Worm (Caenorhabditis elegans): ENCODE results near the gene F54D5.9.

Gene F54D5.9

DNA sequence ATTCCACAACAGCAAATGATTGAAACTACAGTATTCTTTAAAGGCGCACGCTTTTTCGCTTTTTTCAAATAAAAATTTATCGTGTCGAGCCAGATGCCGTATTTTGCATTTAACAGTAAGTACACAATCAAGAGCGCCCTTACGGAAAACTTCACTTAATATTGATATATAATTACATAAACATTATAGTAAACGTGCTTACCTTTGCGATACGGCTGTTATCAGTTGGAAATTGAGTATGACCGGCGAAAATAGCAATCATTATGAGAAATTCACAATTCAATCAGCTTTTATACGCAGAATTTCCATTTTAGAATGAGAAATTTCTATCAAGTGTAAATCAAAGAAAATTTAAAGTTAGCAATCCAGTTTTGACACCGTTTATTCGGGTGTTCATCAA, 44.4 kb downstream of the F54D5.9 start, which contains the start of gene B0334.20:
TSS of gene B0334.20 (minus strand) at position 262 of the 400 bp plus-strand sequence.
- TF ChIP-seq repo-1 (tag; optimal IDR thresholded peaks at IDR 0.05) (no peak), efl-1 (GFP tag; optimal IDR thresholded peaks at IDR 0.05) (no peak), lsl-1 (GFP tag; optimal IDR thresholded peaks at IDR 0.05) (peak; percentile 5), nfya-2 (GFP tag; IDR thresholded peaks at IDR 0.05) (no peak), egl-18 (GFP tag; IDR thresholded peaks at IDR 0.05) (no peak), hmg-20 (GFP tag; IDR thresholded peaks at IDR 0.05) (no peak), nhr-80 (tag; optimal IDR thresholded peaks at IDR 0.05) (peak; percentile 9), Y79H2A.3 (GFP tag; conservative IDR thresholded peaks at IDR 0.05) (no peak), attf-5 (GFP tag; optimal IDR thresholded peaks at IDR 0.05) (no peak)

DNA sequence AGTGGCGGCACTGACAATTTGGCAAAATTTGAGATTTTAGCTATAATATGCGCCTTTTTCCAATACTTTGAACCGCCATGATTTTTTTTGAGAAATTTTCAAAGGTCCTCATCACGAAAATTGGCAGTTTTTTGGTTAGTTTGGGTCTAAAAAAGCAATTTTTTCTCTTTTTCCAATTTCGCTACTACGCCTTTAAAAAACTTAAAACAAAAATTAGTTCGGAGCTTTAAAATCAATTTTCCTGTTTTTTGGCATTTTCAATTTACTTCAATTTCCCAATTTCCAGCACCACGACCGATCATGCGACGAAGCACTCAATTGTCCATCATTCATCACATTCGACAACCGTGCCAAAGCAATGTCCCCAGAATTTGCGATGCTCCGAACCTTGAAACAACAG, 47.3 kb downstream of the F54D5.9 start, which contains the start of gene B0334.5:
TSS of gene B0334.5 (plus strand) at position 301 of the 400 bp plus-strand sequence.
- TF ChIP-seq mes-4 (tag; optimal IDR thresholded peaks at IDR 0.05) (no peak), ceh-40 (GFP tag; IDR thresholded peaks at IDR 0.05) (no peak), F57A8.1 (GFP tag; optimal IDR thresholded peaks at IDR 0.05) (no peak), F23B12.7 (tag; optimal IDR thresholded peaks at IDR 0.05; ENCODE audit: insufficient read depth) (no peak), unc-130 (GFP tag; optimal IDR thresholded peaks at IDR 0.05) (no peak)

DNA sequence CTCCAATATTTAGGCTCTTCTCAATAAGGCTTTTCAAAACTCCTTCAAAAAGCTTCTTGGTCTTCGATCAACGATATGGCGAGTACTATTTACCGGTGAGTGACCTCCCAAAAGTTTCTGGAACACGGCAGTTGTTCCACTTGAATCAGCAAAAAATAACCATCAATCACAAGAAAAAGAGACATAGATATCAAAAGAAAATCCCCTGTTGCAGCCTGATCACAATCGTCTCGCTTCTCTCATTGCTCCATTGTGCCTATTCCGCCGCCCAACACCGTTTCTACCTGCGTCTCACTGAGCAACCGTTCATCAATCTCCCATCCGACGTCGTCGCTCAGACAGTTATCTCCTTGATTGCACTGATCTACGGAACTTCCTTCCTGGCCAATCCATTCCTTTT, 47.9 kb downstream of the F54D5.9 start, which contains the start of gene emc-5:
TSS of gene emc-5 (plus strand) at position 14 of the 400 bp plus-strand sequence.
- TF ChIP-seq akir-1 (GFP tag; optimal IDR thresholded peaks at IDR 0.05): no peak
- TF ChIP-seq aptf-3 (GFP tag; IDR thresholded peaks at IDR 0.05): no peak
- peak; percentile 22; the same call in 1 of the 2 replicates for TF ChIP-seq hmg-1.2 (GFP tag; IDR thresholded peaks at IDR 0.05)
- TF ChIP-seq repo-1 (tag; optimal IDR thresholded peaks at IDR 0.05): peak; percentile 9
- TF ChIP-seq somi-1 (GFP tag; optimal IDR thresholded peaks at IDR 0.05): peak; percentile 10
- TF ChIP-seq mcd-1 (GFP tag; IDR thresholded peaks at IDR 0.05): no peak
- peak; percentile 36; the same call in 1 of the 2 replicates for TF ChIP-seq madf-6 (GFP tag; IDR thresholded peaks at IDR 0.05)
- 0 out of 2 replicates have a peak, but pooled peaks have one; percentile 5 for TF ChIP-seq dox-1 (GFP tag; IDR thresholded peaks at IDR 0.05)

ce11 chrII:11495806-11496205, 48.8 kb downstream of the F54D5.9 start:
- no peak for TF ChIP-seq B0019.2 (GFP tag; conservative IDR thresholded peaks at IDR 0.05)
- TF ChIP-seq unc-130 (GFP tag; optimal IDR thresholded peaks at IDR 0.05): no peak
- no peak for TF ChIP-seq nhr-120 (GFP tag; IDR thresholded peaks at IDR 0.05)
- no peak for TF ChIP-seq nhr-179 (tag; optimal IDR thresholded peaks at IDR 0.05)
- no peak for TF ChIP-seq athp-1 (tag; optimal IDR thresholded peaks at IDR 0.05)
- TF ChIP-seq T07F8.4 (tag; optimal IDR thresholded peaks at IDR 0.05): no peak
- TF ChIP-seq let-526 (GFP tag; IDR thresholded peaks at IDR 0.05): no peak
- no peak for TF ChIP-seq ceh-100 (GFP tag; IDR thresholded peaks at IDR 0.05)
- no peak for TF ChIP-seq ceh-27 (GFP tag; optimal IDR thresholded peaks at IDR 0.05)
- TF ChIP-seq unc-62 (GFP tag; optimal IDR thresholded peaks at IDR 0.05): no peak
- TF ChIP-seq ceh-40 (GFP tag; IDR thresholded peaks at IDR 0.05): no peak

DNA sequence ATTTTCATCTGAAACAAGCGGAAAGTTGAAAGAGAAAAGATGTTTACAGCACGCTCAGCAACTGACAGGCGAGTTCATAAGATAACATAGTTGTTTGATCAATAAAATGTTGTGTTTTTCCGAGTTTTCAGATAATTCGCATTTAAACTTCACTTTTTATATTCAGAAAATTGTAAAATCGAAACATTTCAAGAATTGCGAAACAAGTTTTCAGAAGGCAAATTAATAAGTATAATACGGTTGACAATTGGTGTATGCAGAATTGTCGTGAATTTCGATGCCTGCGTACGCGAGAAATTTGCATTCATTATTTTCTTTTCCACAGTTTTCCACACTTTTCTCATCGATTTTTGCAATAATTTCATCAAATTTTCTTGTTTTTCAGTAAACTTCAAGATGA, 49.3 kb downstream of the F54D5.9 start, which contains the start of the genes ooc-3 and B0334.4:
TSS of gene ooc-3 (minus strand) at position 15 of the 400 bp plus-strand sequence.
TSS of gene B0334.4 (plus strand) at position 386 of the 400 bp plus-strand sequence.
- TF ChIP-seq snpc-3.4 (tag; optimal IDR thresholded peaks at IDR 0.05): no peak
- TF ChIP-seq T26A5.8 (tag; optimal IDR thresholded peaks at IDR 0.05): no peak
- TF ChIP-seq cebp-1 (GFP tag; IDR thresholded peaks at IDR 0.05): peak; percentile 53; the same call in 1 of the 2 replicates
- TF ChIP-seq cebp-1 (tag; optimal IDR thresholded peaks at IDR 0.05): peak; percentile 91
